Worm (Caenorhabditis elegans): ENCODE data around the gene Y77E11A.7.

Y77E11A.7 gene

ce11 chrIV:1435159-1435558 is 15.5 kb upstream of the Y77E11A.7 start:
- no peak for TF ChIP-seq unc-62 (GFP tag; optimal IDR thresholded peaks at IDR 0.05)

- no peak for TF ChIP-seq unc-62 (GFP tag; optimal IDR thresholded peaks at IDR 0.05)
Observed at ce11 chrIV:1434554-1435089, 15.0 kb upstream of the Y77E11A.7 start, which contains the start of gene clp-6. Gene clp-6, minus strand, starts transcription at chrIV:1435039.

ce11 chrIV:1433978-1434377 is 14.3 kb upstream of the Y77E11A.7 start:
- TF ChIP-seq unc-62 (GFP tag; optimal IDR thresholded peaks at IDR 0.05), result no peak

- no peak for TF ChIP-seq unc-62 (GFP tag; optimal IDR thresholded peaks at IDR 0.05)
Observed at ce11 chrIV:1430261-1430660, 10.6 kb upstream of the Y77E11A.7 start, which contains the start of gene Y77E11A.23. Gene Y77E11A.23, minus strand, starts transcription at chrIV:1430367.

ce11 chrIV:1427283-1427682 is 7.6 kb upstream of the Y77E11A.7 start, which contains the start of gene clec-171:
Gene clec-171, minus strand, starts transcription at chrIV:1427383.
- TF ChIP-seq unc-62 (GFP tag; optimal IDR thresholded peaks at IDR 0.05), result no peak

- TF ChIP-seq unc-62 (GFP tag; optimal IDR thresholded peaks at IDR 0.05), result no peak
Observed at ce11 chrIV:1424962-1425361, 5.3 kb upstream of the Y77E11A.7 start, which contains the start of gene Y77E11A.8. Gene Y77E11A.8, minus strand, starts transcription at chrIV:1425062.

ce11 chrIV:1420603-1421002 is 954 bp upstream of the Y77E11A.7 start, which contains the start of gene jtr-1:
Gene jtr-1, plus strand, starts transcription at chrIV:1420929.
- TF ChIP-seq unc-62 (GFP tag; optimal IDR thresholded peaks at IDR 0.05), result no peak

ce11 chrIV:1409941-1410340 is 9.7 kb downstream of the Y77E11A.7 start, which contains the start of gene rpc-11:
Gene rpc-11, minus strand, starts transcription at chrIV:1410041.
- TF ChIP-seq unc-62 (GFP tag; optimal IDR thresholded peaks at IDR 0.05), result no peak

ce11 chrIV:1408718-1409117 is 10.9 kb downstream of the Y77E11A.7 start:
- no peak for TF ChIP-seq unc-62 (GFP tag; optimal IDR thresholded peaks at IDR 0.05)

ce11 chrIV:1408137-1408536 is 11.5 kb downstream of the Y77E11A.7 start:
- no peak for TF ChIP-seq unc-62 (GFP tag; optimal IDR thresholded peaks at IDR 0.05)

- TF ChIP-seq unc-62 (GFP tag; optimal IDR thresholded peaks at IDR 0.05), result no peak
Observed at ce11 chrIV:1407507-1407906, 12.1 kb downstream of the Y77E11A.7 start.

- no peak for TF ChIP-seq unc-62 (GFP tag; optimal IDR thresholded peaks at IDR 0.05)
Observed at ce11 chrIV:1407049-1407448, 12.6 kb downstream of the Y77E11A.7 start.

ce11 chrIV:1406267-1406666 is 13.4 kb downstream of the Y77E11A.7 start, which contains the start of gene spp-31:
Gene spp-31, plus strand, starts transcription at chrIV:1406567.
- TF ChIP-seq unc-62 (GFP tag; optimal IDR thresholded peaks at IDR 0.05), result no peak

ce11 chrIV:1405780-1406179 is 13.9 kb downstream of the Y77E11A.7 start:
- no peak for TF ChIP-seq unc-62 (GFP tag; optimal IDR thresholded peaks at IDR 0.05)

- TF ChIP-seq unc-62 (GFP tag; optimal IDR thresholded peaks at IDR 0.05), result no peak
Observed at ce11 chrIV:1403960-1404359, 15.7 kb downstream of the Y77E11A.7 start.

- no peak for TF ChIP-seq unc-62 (GFP tag; optimal IDR thresholded peaks at IDR 0.05)
Observed at ce11 chrIV:1400016-1400415, 19.6 kb downstream of the Y77E11A.7 start.

- TF ChIP-seq unc-62 (GFP tag; optimal IDR thresholded peaks at IDR 0.05), result no peak
Observed at ce11 chrIV:1397895-1398294, 21.8 kb downstream of the Y77E11A.7 start.

- TF ChIP-seq unc-62 (GFP tag; optimal IDR thresholded peaks at IDR 0.05), result no peak
Observed at ce11 chrIV:1394077-1394476, 25.6 kb downstream of the Y77E11A.7 start.
